Fruit fly (Drosophila melanogaster): ENCODE data around the gene CG1636.

DNA sequence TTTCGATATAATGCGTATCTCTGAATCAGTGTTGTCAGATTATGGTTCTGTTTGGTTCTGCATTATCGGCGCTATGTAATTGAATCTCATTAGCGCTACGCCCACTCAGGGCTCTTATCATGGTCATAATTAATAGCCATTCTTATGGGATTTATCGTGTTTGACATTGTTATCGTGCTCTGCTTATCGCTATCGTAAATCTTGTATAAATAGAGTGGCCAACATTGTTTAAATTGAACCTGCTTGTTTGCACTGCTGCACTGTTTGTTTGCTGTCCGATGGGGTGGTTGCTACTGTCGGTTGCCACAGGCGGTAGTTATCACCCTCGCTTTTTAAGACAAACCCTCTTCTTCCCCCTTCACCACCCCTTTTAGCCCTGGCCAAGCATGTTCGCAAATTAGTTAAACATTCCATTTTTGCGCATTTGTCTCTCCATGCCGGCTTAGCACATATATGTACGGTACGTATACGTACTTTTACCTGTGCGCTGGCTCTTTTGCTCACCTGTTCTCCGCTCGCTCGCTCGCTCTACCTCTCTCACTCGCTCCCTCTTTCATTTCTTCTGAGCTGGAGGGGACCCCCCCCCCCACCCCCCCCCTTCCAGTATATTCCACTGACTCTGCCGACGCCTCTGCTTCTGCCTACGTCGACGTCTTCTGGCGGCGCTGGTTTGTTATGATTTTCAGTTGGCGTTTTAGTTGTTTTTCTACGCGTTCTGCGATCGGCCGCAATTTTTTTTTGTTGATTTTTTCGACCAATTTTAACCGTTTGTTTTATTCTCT lies 43.1 kb upstream of the CG1636 start:
- TF ChIP-seq CG11617 (GFP tag; optimal IDR thresholded peaks at IDR 0.05) (peak; percentile 2), kay (GFP tag; ENCODE audit: borderline replicate concordance) (no peak), CG7045 (GFP tag; optimal IDR thresholded peaks at IDR 0.05) (no peak), CG12768 (GFP tag; optimal IDR thresholded peaks at IDR 0.05) (peak; percentile 16), cic (GFP tag; optimal IDR thresholded peaks at IDR 0.05) (peak; percentile 7), bab1 (GFP tag; optimal IDR thresholded peaks at IDR 0.05) (peak; percentile 14), CG7101 (tag; optimal IDR thresholded peaks at IDR 0.05) (peak; percentile 31)
